Worm (Caenorhabditis elegans) whole organism, late embryonic: ENCODE data around the gene srx-64.

ENCODE experiments used
- F13H6.1 ChIP-seq: sonication (generic microtip); optimal IDR thresholded peaks from 2 replicates; lab custom pipeline; 2016; ENCODE audit warnings: missing genetic modification characterization, missing compliant biosample characterization
- K09A11.1 ChIP-seq: sonication (generic microtip); optimal IDR thresholded peaks from 2 replicates; lab custom pipeline; 2017; ENCODE audit warnings: antibody characterized with exemption, mild to moderate bottlenecking, missing genetic modification characterization, missing compliant biosample characterization; ENCODE audit not compliant: insufficient read depth
- ahr-1 ChIP-seq: sonication (generic microtip); optimal IDR thresholded peaks from 2 replicates; lab custom pipeline; 2016; ENCODE audit warnings: missing genetic modification characterization, missing compliant biosample characterization
- ama-1 ChIP-seq: fragments of 150-350 bp; optimal IDR thresholded peaks from 2 replicates; lab custom pipeline; 2014
- ceh-14 ChIP-seq: sonication (generic microtip); optimal IDR thresholded peaks from 2 replicates; lab custom pipeline; 2016; ENCODE audit warnings: missing genotype, missing genetic modification characterization, missing compliant biosample characterization
- ceh-19 ChIP-seq: fragments of 200-800 bp; sonication (Bioruptor generic); optimal IDR thresholded peaks from 2 replicates; lab custom pipeline; 2018; ENCODE audit warnings: mild to moderate bottlenecking, missing genetic modification characterization, missing compliant biosample characterization
- ceh-24 ChIP-seq: sonication (generic microtip); optimal IDR thresholded peaks from 2 replicates; lab custom pipeline; 2016; ENCODE audit warnings: mild to moderate bottlenecking, missing genetic modification characterization, missing compliant biosample characterization
- ceh-30 ChIP-seq: fragments of 150-350 bp; optimal IDR thresholded peaks from 2 replicates; lab custom pipeline; 2014; ENCODE audit warnings: missing biosample characterization, missing genetic modification characterization
- ceh-34 ChIP-seq: sonication (generic microtip); optimal IDR thresholded peaks from 2 replicates; lab custom pipeline; 2016; ENCODE audit warnings: mild to moderate bottlenecking, missing genetic modification characterization, missing compliant biosample characterization
- ceh-9 ChIP-seq: sonication (generic microtip); optimal IDR thresholded peaks from 2 replicates; lab custom pipeline; 2016; ENCODE audit warnings: mild to moderate bottlenecking, missing genetic modification characterization, inconsistent platforms, missing compliant biosample characterization
- elt-2 ChIP-seq: sonication (generic microtip); optimal IDR thresholded peaks from 2 replicates; lab custom pipeline; 2016; ENCODE audit warnings: missing genetic modification reagents, missing genetic modification characterization, missing compliant biosample characterization
- elt-4 ChIP-seq: sonication (generic microtip); optimal IDR thresholded peaks from 2 replicates; lab custom pipeline; 2016; ENCODE audit warnings: missing genetic modification characterization, missing compliant biosample characterization
- ets-4 ChIP-seq: sonication (generic microtip); optimal IDR thresholded peaks from 2 replicates; lab custom pipeline; 2016; ENCODE audit warnings: missing genetic modification characterization, missing compliant biosample characterization
- fkh-6 ChIP-seq: sonication (generic microtip); optimal IDR thresholded peaks from 2 replicates; lab custom pipeline; 2016; ENCODE audit warnings: missing genetic modification characterization, missing compliant biosample characterization
- gmeb-2 ChIP-seq: sonication (generic microtip); optimal IDR thresholded peaks from 2 replicates; lab custom pipeline; 2016; ENCODE audit warnings: missing genetic modification characterization, inconsistent platforms, missing compliant biosample characterization
- hlh-13 ChIP-seq: fragments of 200-800 bp; sonication (Bioruptor generic); optimal IDR thresholded peaks from 2 replicates; lab custom pipeline; 2018; ENCODE audit warnings: mild to moderate bottlenecking, missing genetic modification characterization, missing compliant biosample characterization
- hlh-15 ChIP-seq: sonication (generic microtip); optimal IDR thresholded peaks from 2 replicates; lab custom pipeline; 2016; ENCODE audit warnings: missing genetic modification characterization, missing compliant biosample characterization
- lim-6 ChIP-seq: sonication (generic microtip); optimal IDR thresholded peaks from 2 replicates; lab custom pipeline; 2016; ENCODE audit warnings: missing genetic modification characterization, missing compliant biosample characterization
- madf-2 ChIP-seq: sonication (generic microtip); optimal IDR thresholded peaks from 2 replicates; lab custom pipeline; 2017; ENCODE audit warnings: missing genetic modification characterization, missing compliant biosample characterization
- mec-3 ChIP-seq: sonication (generic microtip); optimal IDR thresholded peaks from 2 replicates; lab custom pipeline; 2016; ENCODE audit warnings: borderline replicate concordance, missing genetic modification characterization, missing compliant biosample characterization
- nhr-11 ChIP-seq: fragments of 150-350 bp; optimal IDR thresholded peaks from 2 replicates; lab custom pipeline; 2014; ENCODE audit warnings: missing biosample characterization, missing genetic modification characterization
- nhr-232 ChIP-seq: sonication (generic microtip); optimal IDR thresholded peaks from 2 replicates; lab custom pipeline; 2016; ENCODE audit warnings: missing genetic modification characterization, missing compliant biosample characterization
- pag-3 ChIP-seq: sonication (generic microtip); optimal IDR thresholded peaks from 2 replicates; lab custom pipeline; 2016; ENCODE audit warnings: missing compliant biosample characterization, missing genetic modification characterization, borderline replicate concordance
- pax-1 ChIP-seq: fragments of 150-350 bp; optimal IDR thresholded peaks from 2 replicates; lab custom pipeline; 2014; ENCODE audit warnings: missing biosample characterization, missing genetic modification characterization
- pha-2 ChIP-seq: sonication (generic microtip); optimal IDR thresholded peaks from 2 replicates; lab custom pipeline; 2017; ENCODE audit warnings: mild to moderate bottlenecking, missing genetic modification characterization, missing compliant biosample characterization
- pha-4 ChIP-seq: fragments of 150-350 bp; optimal IDR thresholded peaks from 2 replicates; lab custom pipeline; 2018; ENCODE audit warnings: missing biosample characterization, missing genetic modification reagents, missing genetic modification characterization
- pqm-1 ChIP-seq: sonication (generic microtip); optimal IDR thresholded peaks from 2 replicates; lab custom pipeline; 2016; ENCODE audit warnings: missing genetic modification characterization, missing compliant biosample characterization
- pros-1 ChIP-seq: fragments of 150-350 bp; optimal IDR thresholded peaks from 2 replicates; lab custom pipeline; 2014; ENCODE audit warnings: missing biosample characterization, missing genetic modification reagents, missing genetic modification characterization
- rnt-1 ChIP-seq: sonication (generic microtip); optimal IDR thresholded peaks from 2 replicates; lab custom pipeline; 2016; ENCODE audit warnings: missing genetic modification characterization, missing compliant biosample characterization
- sox-4 ChIP-seq: sonication (generic microtip); optimal IDR thresholded peaks from 2 replicates; lab custom pipeline; 2017; ENCODE audit warnings: mild to moderate bottlenecking, missing genetic modification characterization, inconsistent platforms, missing compliant biosample characterization
- tbx-2 ChIP-seq: sonication (generic microtip); optimal IDR thresholded peaks from 2 replicates; lab custom pipeline; 2016; ENCODE audit warnings: missing genetic modification characterization, missing compliant biosample characterization
- unc-3 ChIP-seq, 2 experiments: fragments of 200-800 bp in 1 of 2; sonication (Bioruptor generic) in 1 of 2; sonication (generic microtip) in 1 of 2; conservative IDR thresholded peaks in 1 of 2; optimal IDR thresholded peaks in 1 of 2; 2 replicates each; pipeline versions ENCODE4 v1.3.6 to Lab custom; 2016 to 2022; ENCODE audit warnings: missing compliant biosample characterization in 2 of 2, missing genetic modification characterization in 2 of 2, missing genetic modification reagents in 1 of 2
- unc-42 ChIP-seq: sonication (generic microtip); optimal IDR thresholded peaks from 2 replicates; lab custom pipeline; 2016; ENCODE audit warnings: missing genotype, missing genetic modification characterization, missing compliant biosample characterization
- unc-86 ChIP-seq: sonication (generic microtip); optimal IDR thresholded peaks from 2 replicates; lab custom pipeline; 2016; ENCODE audit warnings: missing genetic modification characterization, missing compliant biosample characterization

srx-64 gene

DNA sequence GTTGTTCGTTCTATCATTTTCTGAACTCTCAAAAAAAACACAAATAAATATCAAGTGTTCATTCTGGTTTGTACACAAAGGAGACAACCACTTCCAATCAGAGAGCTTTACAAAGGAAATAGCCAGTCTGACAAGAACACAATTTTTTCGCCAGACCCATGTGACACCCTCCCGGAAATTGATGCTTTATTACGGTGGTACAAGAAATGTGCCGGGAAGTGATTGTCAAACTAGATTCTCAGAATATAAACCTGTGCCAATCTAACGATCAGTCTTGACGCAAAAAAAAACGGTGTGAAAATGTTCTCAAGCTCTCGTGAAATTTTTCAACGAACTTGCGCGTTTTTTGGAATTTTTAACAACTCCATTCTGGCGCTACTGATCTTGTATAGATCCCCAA lies 24.5 kb downstream of the srx-64 start, which contains the start of gene str-247:
Gene str-247 (plus strand): TSS at position 301 of the 400 bp plus-strand sequence.
- TF ChIP-seq sox-4 (tag; lab: Kevin White, UChicago) (no peak), hlh-13 (GFP tag; lab: Kevin White, UChicago) (no peak), pag-3 (tag; lab: Kevin White, UChicago) (no peak)

DNA sequence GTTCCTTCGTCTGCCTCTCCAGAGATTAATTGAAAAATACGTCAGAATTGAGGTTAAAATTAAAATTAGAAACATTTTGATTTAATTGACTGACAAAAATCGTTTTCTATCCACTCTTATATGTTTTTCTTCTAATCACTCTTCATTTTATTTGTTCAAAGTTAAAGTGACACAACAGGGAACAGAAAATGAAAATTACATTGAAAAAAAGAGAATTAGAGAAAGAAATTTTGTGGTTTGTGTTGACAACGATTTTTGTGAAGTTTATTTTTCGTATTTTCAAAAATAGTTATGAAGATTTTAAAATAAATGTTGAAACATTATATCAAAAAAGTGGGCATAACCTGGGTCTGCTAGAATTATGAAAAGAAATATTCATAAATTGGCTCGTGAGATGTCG lies 28.4 kb downstream of the srx-64 start, which contains the start of gene cyp-34A5:
Gene cyp-34A5 (minus strand): TSS at position 101 of the 400 bp plus-strand sequence.
- TF ChIP-seq ceh-34 (tag; lab: Kevin White, UChicago) (no peak), mec-3 (tag; lab: Kevin White, UChicago) (no peak), lim-6 (tag; lab: Kevin White, UChicago) (no peak), pros-1 (no peak), ahr-1 (tag; lab: Kevin White, UChicago) (no peak), K09A11.1 (tag; lab: Kevin White, UChicago) (no peak), pqm-1 (tag; lab: Kevin White, UChicago) (no peak), sox-4 (tag; lab: Kevin White, UChicago) (no peak), rnt-1 (tag; lab: Kevin White, UChicago) (no peak), gmeb-2 (tag; lab: Kevin White, UChicago) (no peak), tbx-2 (tag; lab: Kevin White, UChicago) (no peak), elt-4 (tag; lab: Kevin White, UChicago) (no peak), ets-4 (tag; lab: Kevin White, UChicago) (no peak), pax-1 (tag; lab: Kevin White, UChicago) (no peak), ceh-14 (no peak), madf-2 (tag; lab: Kevin White, UChicago) (no peak), hlh-15 (tag; lab: Kevin White, UChicago) (no peak)
- TF ChIP-seq, all 69 proteins: peak for 0

DNA sequence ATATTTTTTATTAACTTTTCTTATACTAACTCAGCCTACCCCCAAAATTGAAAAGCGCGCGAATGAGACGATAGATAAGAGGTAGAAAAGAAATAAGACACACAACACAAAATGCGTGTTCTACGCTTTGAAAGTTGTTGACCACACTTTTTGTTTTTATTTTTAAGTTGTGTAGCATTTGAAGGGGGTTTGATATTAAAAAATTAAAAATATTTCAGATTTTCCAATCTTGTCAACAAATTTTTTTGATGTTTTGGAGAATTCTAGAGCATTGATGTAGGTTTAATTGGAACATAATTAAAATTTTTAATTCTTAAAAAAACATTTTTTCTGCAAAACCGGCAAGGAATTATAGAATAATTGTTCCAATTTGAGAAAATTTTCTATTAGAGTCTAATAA lies 32.0 kb downstream of the srx-64 start, which contains the start of gene cyp-34A6:
Gene cyp-34A6 (minus strand): TSS at position 101 of the 400 bp plus-strand sequence.
- no peak for TF ChIP-seq elt-2 (tag; lab: Kevin White, UChicago)
- no peak for TF ChIP-seq ceh-9 (tag; lab: Kevin White, UChicago)
- no peak for TF ChIP-seq pha-2 (tag; lab: Kevin White, UChicago)
- TF ChIP-seq unc-3 (GFP tag; conservative IDR thresholded peaks at IDR 0.05; lab: Robert Waterston, UW) = no peak
- TF ChIP-seq unc-3 (tag; optimal IDR thresholded peaks at IDR 0.05; lab: Kevin White, UChicago) = no peak
- TF ChIP-seq rnt-1 (tag; lab: Kevin White, UChicago) = no peak
- no peak for TF ChIP-seq pros-1
- TF ChIP-seq unc-86 (tag; lab: Kevin White, UChicago) = no peak
- TF ChIP-seq mec-3 (tag; lab: Kevin White, UChicago) = no peak
- TF ChIP-seq F13H6.1 (tag; lab: Kevin White, UChicago) = no peak

DNA sequence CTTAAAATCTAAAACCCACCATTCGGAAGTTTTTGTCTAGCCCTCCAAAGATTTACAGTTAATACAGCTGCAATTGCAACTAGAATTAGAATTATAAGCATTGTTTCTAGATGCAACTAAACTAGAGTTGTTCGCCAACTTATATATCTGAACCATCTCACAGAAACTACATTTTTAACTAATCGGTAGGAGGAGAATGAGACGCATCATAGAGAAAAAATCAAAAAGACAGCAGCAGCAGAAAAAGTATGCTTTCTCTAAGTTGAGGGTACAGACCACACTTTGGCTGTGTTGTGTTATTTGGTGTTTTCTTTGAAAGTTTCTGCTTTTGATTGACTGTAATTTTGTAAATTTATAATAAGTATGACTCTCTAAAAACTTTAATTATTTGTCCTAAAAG lies 34.5 kb downstream of the srx-64 start, which contains the start of gene cyp-34A7:
Gene cyp-34A7 (minus strand): TSS at position 101 of the 400 bp plus-strand sequence.
- TF ChIP-seq ceh-30 (tag; lab: Kevin White, UChicago) (no peak), F13H6.1 (tag; lab: Kevin White, UChicago) (no peak), unc-3 (GFP tag; conservative IDR thresholded peaks at IDR 0.05; lab: Robert Waterston, UW) (no peak), unc-3 (tag; optimal IDR thresholded peaks at IDR 0.05; lab: Kevin White, UChicago) (no peak), ceh-34 (tag; lab: Kevin White, UChicago) (no peak), fkh-6 (tag; lab: Kevin White, UChicago) (no peak), unc-42 (no peak), tbx-2 (tag; lab: Kevin White, UChicago) (no peak), ama-1 (lab: Kevin White, UChicago) (no peak), nhr-232 (tag; lab: Kevin White, UChicago) (no peak), ceh-24 (tag; lab: Kevin White, UChicago) (no peak), mec-3 (tag; lab: Kevin White, UChicago) (no peak), nhr-11 (no peak), pha-4 (tag; lab: Kevin White, UChicago) (no peak), ceh-14 (no peak), pqm-1 (tag; lab: Kevin White, UChicago) (no peak), ceh-9 (tag; lab: Kevin White, UChicago) (no peak), ceh-19 (GFP tag; lab: Kevin White, UChicago) (no peak)
